Worm (Caenorhabditis elegans): ENCODE data around the gene puf-5.

DNA sequence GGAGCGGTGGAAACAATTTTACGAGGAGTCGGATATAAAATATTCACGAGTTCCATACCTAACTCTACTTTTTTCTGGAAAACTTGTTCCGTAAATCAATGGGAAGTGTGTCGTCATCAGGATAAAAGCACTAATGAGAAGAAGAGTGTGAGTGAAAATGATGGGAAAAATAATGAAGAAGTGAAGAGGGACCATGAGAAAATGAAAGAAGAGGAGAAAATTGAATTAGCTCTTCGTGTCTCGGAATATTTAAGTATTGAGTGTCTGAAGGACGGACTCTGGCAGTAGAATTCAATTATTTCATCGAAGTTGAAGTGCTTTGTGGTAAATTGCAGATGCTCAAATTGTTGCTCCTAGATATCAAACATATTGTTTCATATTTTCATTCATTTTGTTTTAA, 13.9 kb downstream of the puf-5 start:
- TF ChIP-seq him-1 (tag; optimal IDR thresholded peaks at IDR 0.05) (no peak), dao-5 (tag; optimal IDR thresholded peaks at IDR 0.05) (no peak), W03F9.2 (tag; optimal IDR thresholded peaks at IDR 0.05) (no peak)

All from whole organism, L4/young adult.